Fruit fly (Drosophila melanogaster) whole organism, embryonic: ENCODE measurements around the gene nudE.

Source experiments
- Atf-2 ChIP-seq: fragments of 200-800 bp; sonication (Bioruptor generic); optimal IDR thresholded peaks from 2 replicates; lab custom pipeline; 2016; ENCODE audit warnings: missing biosample characterization, missing genetic modification characterization
- Atf6 ChIP-seq: fragments of 200-800 bp; sonication (Bioruptor generic); IDR thresholded peaks from 2 replicates; pipeline ENCODE4 v1.3.6; 2022; ENCODE audit warnings: missing biosample characterization, missing genetic modification characterization
- C15 ChIP-seq: fragments of 200-800 bp; sonication (Bioruptor generic); IDR thresholded peaks from 3 replicates; pipeline ENCODE4 v1.3.6; 2022; ENCODE audit warnings: missing biosample characterization, missing genetic modification characterization
- CG10321 ChIP-seq: fragments of 200-800 bp; sonication (Bioruptor generic); IDR thresholded peaks from 2 replicates; pipeline ENCODE4 v1.3.6; 2022; ENCODE audit warnings: missing biosample characterization, missing genetic modification characterization
- CG10543 ChIP-seq: fragments of 200-800 bp; sonication (Bioruptor generic); optimal IDR thresholded peaks from 3 replicates; lab custom pipeline; 2017; ENCODE audit warnings: missing biosample characterization, mild to moderate bottlenecking, missing genetic modification characterization, moderate library complexity
- CG11085 ChIP-seq: fragments of 200-800 bp; sonication (Bioruptor generic); IDR thresholded peaks from 2 replicates; pipeline ENCODE4 v1.3.6; 2022; ENCODE audit warnings: missing biosample characterization, missing genetic modification characterization
- CG11093 ChIP-seq: fragments of 200-800 bp; sonication (Bioruptor generic); IDR thresholded peaks from 3 replicates; pipeline ENCODE4 v1.3.6; 2022; ENCODE audit warnings: missing biosample characterization, missing genetic modification characterization
- CG11504 ChIP-seq: fragments of 200-800 bp; sonication (Bioruptor generic); optimal IDR thresholded peaks from 3 replicates; lab custom pipeline; 2019; ENCODE audit warnings: missing biosample characterization, mild to moderate bottlenecking, missing genetic modification characterization, moderate library complexity
- CG13424 ChIP-seq: fragments of 200-800 bp; sonication (Bioruptor generic); optimal IDR thresholded peaks from 2 replicates; lab custom pipeline; 2019; ENCODE audit warnings: missing biosample characterization, mild to moderate bottlenecking, missing genetic modification characterization, moderate library complexity
- CG15601 ChIP-seq: fragments of 200-800 bp; sonication (Bioruptor generic); optimal IDR thresholded peaks from 3 replicates; lab custom pipeline; 2019; ENCODE audit warnings: missing biosample characterization, mild to moderate bottlenecking, missing genetic modification characterization, moderate library complexity
- CG2129 ChIP-seq: fragments of 200-800 bp; sonication (Bioruptor generic); IDR thresholded peaks from 2 replicates; pipeline ENCODE4 v1.3.6; 2022; ENCODE audit warnings: missing biosample characterization, missing genetic modification characterization; ENCODE audit not compliant: partially characterized antibody
- CG3065 ChIP-seq: fragments of 200-800 bp; sonication (Bioruptor generic); optimal IDR thresholded peaks from 2 replicates; lab custom pipeline; 2016; ENCODE audit warnings: missing biosample characterization, missing genetic modification characterization
- CG42726 ChIP-seq: fragments of 200-800 bp; sonication (Bioruptor generic); IDR thresholded peaks from 2 replicates; pipeline ENCODE4 v1.3.6; 2022; ENCODE audit warnings: missing biosample characterization, missing genetic modification characterization; ENCODE audit not compliant: partially characterized antibody
- CG4617 ChIP-seq: fragments of 200-800 bp; sonication (Bioruptor generic); optimal IDR thresholded peaks from 3 replicates; lab custom pipeline; 2016; ENCODE audit warnings: missing biosample characterization, missing genetic modification characterization, borderline replicate concordance
- CG6175 ChIP-seq: fragments of 200-800 bp; sonication (Bioruptor generic); IDR thresholded peaks from 3 replicates; pipeline ENCODE4 v1.3.6; 2022; ENCODE audit warnings: missing biosample characterization, missing genetic modification characterization
- CG7745 ChIP-seq: fragments of 200-800 bp; sonication (Bioruptor generic); optimal IDR thresholded peaks from 2 replicates; lab custom pipeline; 2018; ENCODE audit warnings: missing biosample characterization, mild to moderate bottlenecking, missing genetic modification characterization, moderate library complexity
- CG7928 ChIP-seq: fragments of 200-800 bp; sonication (Bioruptor generic); optimal IDR thresholded peaks from 2 replicates; lab custom pipeline; 2017; ENCODE audit warnings: missing biosample characterization, mild to moderate bottlenecking, missing genetic modification characterization
- CG8924 ChIP-seq: fragments of 200-800 bp; optimal IDR thresholded peaks from 3 replicates; lab custom pipeline; 2019; ENCODE audit warnings: missing biosample characterization, mild to moderate bottlenecking, missing genetic modification characterization, moderate library complexity
- CkIIα-i1 ChIP-seq: fragments of 200-800 bp; sonication (Bioruptor generic); IDR thresholded peaks from 2 replicates; pipeline ENCODE4 v1.3.6; 2022; ENCODE audit warnings: missing biosample characterization, missing genetic modification characterization
- Deaf1 ChIP-seq: fragments of 200-800 bp; optimal IDR thresholded peaks from 3 replicates; lab custom pipeline; 2019; ENCODE audit warnings: missing biosample characterization, mild to moderate bottlenecking, missing genetic modification characterization, moderate library complexity
- Dll ChIP-seq: fragments of 200-800 bp; sonication (Bioruptor generic); IDR thresholded peaks from 4 replicates; pipeline ENCODE4 v1.3.6; 2022; ENCODE audit warnings: missing biosample characterization, missing genetic modification characterization; ENCODE audit not compliant: partially characterized antibody
- E2f1 ChIP-seq: fragments of 200-800 bp; sonication (Bioruptor generic); IDR thresholded peaks from 2 replicates; pipeline ENCODE4 v1.3.6; 2022; ENCODE audit warnings: missing biosample characterization, missing genetic modification characterization
- Fer2 ChIP-seq: fragments of 200-800 bp; sonication (Bioruptor generic); optimal IDR thresholded peaks from 2 replicates; lab custom pipeline; 2018; ENCODE audit warnings: missing biosample characterization, mild to moderate bottlenecking, missing genetic modification characterization, moderate library complexity
- Hmr ChIP-seq: fragments of 200-800 bp; sonication (Bioruptor generic); optimal IDR thresholded peaks from 3 replicates; lab custom pipeline; 2017; ENCODE audit warnings: mild to moderate bottlenecking, missing biosample characterization, missing genetic modification reagents, missing genetic modification characterization
- Med ChIP-seq: fragments of 200-800 bp; sonication (Bioruptor generic); peaks from one replicate; lab custom pipeline; 2016; ENCODE audit warnings: missing biosample characterization, missing genetic modification characterization, mild to moderate bottlenecking, inconsistent platforms, moderate library complexity
- Opbp ChIP-seq: fragments of 200-800 bp; sonication (Bioruptor generic); IDR thresholded peaks from 3 replicates; pipeline ENCODE4 v1.3.6; 2022; ENCODE audit warnings: missing biosample characterization, missing genetic modification characterization; ENCODE audit not compliant: partially characterized antibody
- Stat92E ChIP-seq, 3 experiments: fragments of >200 bp in 2 of 3; fragments of 200-800 bp in 1 of 3; sonication (Bioruptor generic) in 1 of 3; optimal IDR thresholded peaks; 2 replicates each; lab custom pipeline; 2017 to 2019; ENCODE audit warnings: missing biosample characterization in 3 of 3, missing genetic modification characterization in 3 of 3, mild to moderate bottlenecking in 1 of 3, moderate library complexity in 1 of 3
- Trl ChIP-seq, 3 experiments: fragments of >200 bp in 2 of 3; fragments of 200-800 bp in 1 of 3; sonication (Bioruptor generic) in 1 of 3; optimal IDR thresholded peaks; 2 replicates in 1 of 3; 3 replicates in 2 of 3; lab custom pipeline; 2016 to 2017; ENCODE audit warnings: missing biosample characterization in 1 of 3, missing genetic modification characterization in 1 of 3
- Usf ChIP-seq: fragments of 200-800 bp; sonication (Bioruptor generic); optimal IDR thresholded peaks from 2 replicates; lab custom pipeline; 2017; ENCODE audit warnings: missing genotype, missing biosample characterization, missing genetic modification characterization
- Vsx1 ChIP-seq: fragments of 200-800 bp; sonication (Bioruptor generic); optimal IDR thresholded peaks from 2 replicates; lab custom pipeline; 2017; ENCODE audit warnings: missing biosample characterization, mild to moderate bottlenecking, missing genetic modification characterization, missing genetic modification reagents
- amos ChIP-seq: fragments of 200-800 bp; sonication (Bioruptor generic); IDR thresholded peaks from 2 replicates; pipeline ENCODE4 v1.3.6; 2022; ENCODE audit warnings: missing biosample characterization, missing genetic modification characterization; ENCODE audit not compliant: partially characterized antibody
- ara ChIP-seq: fragments of 200-800 bp; sonication (Bioruptor generic); IDR thresholded peaks from 2 replicates; pipeline ENCODE4 v1.3.6; 2022; ENCODE audit warnings: missing biosample characterization, missing genetic modification characterization
- az2 ChIP-seq: fragments of 200-800 bp; sonication (Bioruptor generic); optimal IDR thresholded peaks from 3 replicates; lab custom pipeline; 2016; ENCODE audit warnings: missing biosample characterization, missing genetic modification characterization
- chm ChIP-seq: fragments of 200-800 bp; sonication (Bioruptor generic); IDR thresholded peaks from 2 replicates; pipeline ENCODE4 v1.3.6; 2022; ENCODE audit warnings: missing biosample characterization, missing genetic modification characterization
- en ChIP-seq: fragments of 200-800 bp; sonication (Bioruptor generic); optimal IDR thresholded peaks from 2 replicates; lab custom pipeline; 2016; ENCODE audit warnings: missing biosample characterization, missing genetic modification characterization
- ewg ChIP-seq: fragments of 200-800 bp; sonication (Bioruptor generic); optimal IDR thresholded peaks from 3 replicates; lab custom pipeline; 2017; ENCODE audit warnings: mild to moderate bottlenecking, missing biosample characterization, missing genetic modification reagents, missing genetic modification characterization
- gce ChIP-seq: fragments of 200-800 bp; sonication (Bioruptor generic); IDR thresholded peaks from 3 replicates; pipeline ENCODE4 v1.3.6; 2022; ENCODE audit warnings: missing biosample characterization, missing genetic modification characterization
- gfzf ChIP-seq: fragments of 200-800 bp; sonication (Bioruptor generic); optimal IDR thresholded peaks from 2 replicates; lab custom pipeline; 2016; ENCODE audit warnings: missing biosample characterization, mild to moderate bottlenecking, missing genetic modification characterization, moderate library complexity
- h ChIP-seq: fragments of >200 bp; optimal IDR thresholded peaks from 2 replicates; lab custom pipeline; 2017
- hb ChIP-seq: fragments of 200-800 bp; sonication (Bioruptor generic); IDR thresholded peaks from 3 replicates; pipeline ENCODE4 v1.3.6; 2022; ENCODE audit warnings: missing biosample characterization, missing genetic modification characterization; ENCODE audit not compliant: partially characterized antibody
- hbn ChIP-seq: fragments of 200-800 bp; sonication (Bioruptor generic); IDR thresholded peaks from 2 replicates; pipeline ENCODE4 v1.3.6; 2022; ENCODE audit warnings: missing biosample characterization, missing genetic modification characterization; ENCODE audit not compliant: partially characterized antibody
- jumu ChIP-seq: fragments of 200-800 bp; sonication (Bioruptor generic); optimal IDR thresholded peaks from 3 replicates; lab custom pipeline; 2016; ENCODE audit warnings: missing biosample characterization, missing genetic modification characterization
- org-1 ChIP-seq: fragments of 200-800 bp; sonication (Bioruptor generic); optimal IDR thresholded peaks from 2 replicates; lab custom pipeline; 2017; ENCODE audit warnings: missing biosample characterization, missing genetic modification characterization
- sob ChIP-seq: fragments of 200-800 bp; sonication (Bioruptor generic); IDR thresholded peaks from 2 replicates; pipeline ENCODE4 v1.3.6; 2022; ENCODE audit warnings: missing biosample characterization, missing genetic modification characterization
- stc ChIP-seq: fragments of 200-800 bp; sonication (Bioruptor generic); IDR thresholded peaks from 2 replicates; pipeline ENCODE4 v1.3.6; 2022; ENCODE audit warnings: missing biosample characterization, missing genetic modification characterization
- sug ChIP-seq: fragments of 200-800 bp; optimal IDR thresholded peaks from 2 replicates; lab custom pipeline; 2019; ENCODE audit warnings: missing biosample characterization, mild to moderate bottlenecking, missing genetic modification characterization, moderate library complexity
- tap ChIP-seq: fragments of 200-800 bp; optimal IDR thresholded peaks from 3 replicates; lab custom pipeline; 2019; ENCODE audit warnings: missing biosample characterization, mild to moderate bottlenecking, missing genetic modification characterization, moderate library complexity
- yki ChIP-seq: fragments of >200 bp; optimal IDR thresholded peaks from 3 replicates; lab custom pipeline; 2018
- zf30C ChIP-seq: fragments of 200-800 bp; sonication (Bioruptor generic); optimal IDR thresholded peaks from 3 replicates; lab custom pipeline; 2018; ENCODE audit warnings: missing biosample characterization, mild to moderate bottlenecking, missing genetic modification characterization

nudE gene

DNA sequence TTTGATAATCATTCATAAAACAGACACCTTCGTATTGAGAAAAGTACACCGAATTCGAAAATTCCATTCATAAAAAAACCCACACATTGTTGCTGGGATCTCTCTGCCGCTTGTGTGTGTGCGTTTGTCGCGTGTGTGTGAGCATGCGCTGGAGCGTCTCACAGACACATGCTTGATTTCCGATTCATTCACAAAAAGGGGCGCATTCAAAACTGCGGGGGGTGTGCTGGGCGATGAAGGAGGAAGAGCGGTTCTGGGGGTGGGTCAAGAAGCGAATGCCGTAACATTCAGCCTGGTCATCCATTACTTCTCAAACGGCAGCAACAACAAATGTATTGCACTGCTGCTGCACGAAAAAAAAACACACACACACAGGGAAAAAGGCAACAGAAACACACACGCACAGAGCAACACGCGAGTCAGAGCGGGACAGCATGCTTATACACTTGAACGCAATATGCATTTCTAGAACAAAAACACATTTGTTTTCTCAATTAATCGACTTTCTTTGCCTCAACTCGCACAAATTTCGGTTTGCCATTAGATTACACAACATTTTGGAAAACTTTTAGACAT is 45.1 kb upstream of the nudE start (continued):
- peak; percentile 86 for TF ChIP-seq CG10321 (GFP tag; lab: Robert Waterston, UW)
- TF ChIP-seq chm (GFP tag; lab: Robert Waterston, UW): peak; percentile 26; the same call in 1 of the 2 replicates
- TF ChIP-seq CkIIα-i1 (GFP tag; lab: Robert Waterston, UW): no peak
- no peak for TF ChIP-seq hbn
- TF ChIP-seq ewg: peak; percentile 92
- peak; percentile 1 for TF ChIP-seq CG8924 (tag; lab: Kevin White, UChicago)
- no peak for TF ChIP-seq Atf-2 (GFP tag; lab: Kevin White, UChicago)
- no peak for TF ChIP-seq CG13424 (tag; lab: Kevin White, UChicago)
- TF ChIP-seq tap (tag; lab: Kevin White, UChicago): no peak
- peak; percentile 19 for TF ChIP-seq zf30C
- TF ChIP-seq hb: no peak
- TF ChIP-seq Stat92E (GFP tag; optimal IDR thresholded peaks at IDR 0.05; lab: Kevin White, UChicago): no peak
- TF ChIP-seq amos (GFP tag; lab: Robert Waterston, UW): peak; percentile 23; the same call in 1 of the 2 replicates
- TF ChIP-seq Deaf1 (tag; lab: Kevin White, UChicago): peak; percentile 15
- TF ChIP-seq gfzf (GFP tag; lab: Kevin White, UChicago): no peak
- no peak for TF ChIP-seq org-1 (GFP tag; lab: Kevin White, UChicago)
- TF ChIP-seq Fer2 (tag; lab: Kevin White, UChicago): no peak
- TF ChIP-seq sob: peak; percentile 40; the same call in 1 of the 2 replicates
- peak; percentile 29 for TF ChIP-seq CG10543
- TF ChIP-seq CG6175: peak; percentile 69; the same call in 2 of the 3 replicates
- no peak for TF ChIP-seq gce (GFP tag; lab: Robert Waterston, UW)
- TF ChIP-seq sug (tag; lab: Kevin White, UChicago): peak; percentile 80
- TF ChIP-seq Vsx1 (GFP tag; lab: Kevin White, UChicago): no peak
- TF ChIP-seq Usf (GFP tag; lab: Kevin White, UChicago): no peak
- no peak for TF ChIP-seq CG7745
- no peak for TF ChIP-seq stc (GFP tag; lab: Robert Waterston, UW)
- TF ChIP-seq E2f1 (GFP tag; lab: Robert Waterston, UW): no peak
- peak; percentile 44; the same call in 1 of the 2 replicates for TF ChIP-seq Atf6 (GFP tag; lab: Robert Waterston, UW)
- peak in 1 of 2 experiments; percentile 59 for TF ChIP-seq Trl (optimal IDR thresholded peaks at IDR 0.05; lab: Kevin White, UChicago)
- no peak for TF ChIP-seq Trl (GFP tag; optimal IDR thresholded peaks at IDR 0.05; lab: Kevin White, UChicago)
- no peak for TF ChIP-seq CG2129
- TF ChIP-seq jumu (GFP tag; lab: Kevin White, UChicago): no peak
- no peak for TF ChIP-seq Dll (GFP tag; lab: Robert Waterston, UW)
- 0 out of 3 replicates have a peak, but pooled peaks have one; percentile 45 for TF ChIP-seq Opbp
- no peak for TF ChIP-seq az2 (GFP tag; lab: Kevin White, UChicago)
- no peak for TF ChIP-seq CG3065
- TF ChIP-seq CG11093 (GFP tag; lab: Robert Waterston, UW): no peak
- no peak for TF ChIP-seq en
- TF ChIP-seq h (lab: Kevin White, UChicago): no peak
- TF ChIP-seq CG4617 (GFP tag; lab: Kevin White, UChicago): no peak
- TF ChIP-seq C15 (GFP tag; lab: Robert Waterston, UW): no peak
- no peak for TF ChIP-seq CG7928 (GFP tag; lab: Kevin White, UChicago)
- TF ChIP-seq yki (lab: Kevin White, UChicago): no peak
- TF ChIP-seq CG11504: peak; percentile 45
- TF ChIP-seq ara (GFP tag; lab: Robert Waterston, UW): 0 out of 2 replicates have a peak, but pooled peaks have one; percentile 35
- TF ChIP-seq CG11085 (GFP tag; lab: Robert Waterston, UW): no peak
- peak; percentile 68 for TF ChIP-seq Med
- no peak for TF ChIP-seq CG15601 (tag; lab: Kevin White, UChicago)
- TF ChIP-seq Hmr (GFP tag; lab: Kevin White, UChicago): no peak
- peak; percentile 25; the same call in 1 of the 2 replicates for TF ChIP-seq CG42726 (GFP tag; lab: Robert Waterston, UW)
